Fruit fly (Drosophila melanogaster) whole organism, pupa: ENCODE data around the gene CG31776.

Source experiments
- CG8301 ChIP-seq: fragments of 200-800 bp; sonication (Bioruptor generic); optimal IDR thresholded peaks from 2 replicates; lab custom pipeline; 2018; ENCODE audit warnings: missing biosample characterization, mild to moderate bottlenecking, missing genetic modification characterization
- CG9948 ChIP-seq: fragments of 200-800 bp; sonication (Bioruptor generic); optimal IDR thresholded peaks from 2 replicates; lab custom pipeline; 2018; ENCODE audit warnings: missing biosample characterization, mild to moderate bottlenecking, missing genetic modification characterization, moderate library complexity

DNA sequence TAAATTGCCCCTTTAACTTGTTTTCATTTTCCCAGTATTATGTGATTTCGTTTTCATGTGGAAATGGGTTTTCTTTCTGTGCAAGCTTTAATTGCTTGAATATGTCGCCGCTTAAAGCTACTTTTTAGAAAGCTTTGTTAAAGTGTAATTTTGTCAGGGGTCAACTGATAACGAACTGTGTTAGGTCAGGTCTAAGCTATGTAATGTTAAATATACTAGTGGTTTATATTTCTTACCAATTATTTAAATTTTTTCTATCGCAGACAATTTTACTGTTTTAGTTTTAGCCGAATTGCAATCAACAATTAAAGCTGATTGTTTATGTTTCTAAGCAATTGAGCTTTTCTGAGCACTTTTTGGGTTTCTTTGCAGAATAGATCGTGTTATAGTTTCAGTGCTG lies 36.3 kb downstream of the CG31776 start:
- TF ChIP-seq CG8301 (tag; lab: Kevin White, UChicago) = no peak
- no peak for TF ChIP-seq CG9948 (tag; lab: Kevin White, UChicago)
